Fruit fly (Drosophila melanogaster) whole organism, embryonic: Measurements from ENCODE around the gene CG44001.

Experiments used
- B-H1 ChIP-seq: fragments of 200-800 bp; sonication (Bioruptor generic); IDR thresholded peaks from 3 replicates; pipeline ENCODE4 v1.3.6; 2022; ENCODE audit warnings: missing biosample characterization, missing genetic modification characterization
- B-H2 ChIP-seq: fragments of 200-800 bp; sonication (Bioruptor generic); optimal IDR thresholded peaks from 2 replicates; lab custom pipeline; 2018; ENCODE audit warnings: missing biosample characterization, mild to moderate bottlenecking, missing genetic modification characterization
- Blimp-1 ChIP-seq: fragments of 200-800 bp; sonication (Bioruptor generic); optimal IDR thresholded peaks from 3 replicates; lab custom pipeline; 2018; ENCODE audit warnings: missing biosample characterization, missing genetic modification characterization, mild to moderate bottlenecking, moderate library complexity, missing genetic modification reagents
- C15 ChIP-seq: fragments of 200-800 bp; sonication (Bioruptor generic); IDR thresholded peaks from 3 replicates; pipeline ENCODE4 v1.3.6; 2022; ENCODE audit warnings: missing biosample characterization, missing genetic modification characterization
- CG1024 ChIP-seq: fragments of 200-800 bp; sonication (Bioruptor generic); IDR thresholded peaks from 2 replicates; pipeline ENCODE4 v1.3.6; 2022; ENCODE audit warnings: missing biosample characterization, missing genetic modification characterization
- CG10565 ChIP-seq: fragments of 200-800 bp; sonication (Bioruptor generic); optimal IDR thresholded peaks from 3 replicates; lab custom pipeline; 2016; ENCODE audit warnings: missing biosample characterization, mild to moderate bottlenecking, missing genetic modification characterization
- CG12104 ChIP-seq: fragments of 200-800 bp; sonication (Bioruptor generic); optimal IDR thresholded peaks from 3 replicates; lab custom pipeline; 2016; ENCODE audit warnings: missing biosample characterization, missing genetic modification characterization
- CG12219 ChIP-seq: fragments of 200-800 bp; sonication (Bioruptor generic); optimal IDR thresholded peaks from 3 replicates; lab custom pipeline; 2018; ENCODE audit warnings: missing biosample characterization, mild to moderate bottlenecking, missing genetic modification characterization
- CG13775 ChIP-seq: fragments of 200-800 bp; sonication (Bioruptor generic); optimal IDR thresholded peaks from 3 replicates; lab custom pipeline; 2017; ENCODE audit warnings: missing biosample characterization, mild to moderate bottlenecking, missing genetic modification characterization
- CG15269 ChIP-seq: fragments of 200-800 bp; sonication (Bioruptor generic); optimal IDR thresholded peaks from 2 replicates; lab custom pipeline; 2018; ENCODE audit warnings: missing biosample characterization, mild to moderate bottlenecking, missing genetic modification characterization, moderate library complexity
- CG15696 ChIP-seq: fragments of 200-800 bp; sonication (Bioruptor generic); optimal IDR thresholded peaks from 2 replicates; lab custom pipeline; 2019; ENCODE audit warnings: missing biosample characterization, mild to moderate bottlenecking, missing genetic modification characterization, moderate library complexity
- CG17612 ChIP-seq: fragments of 200-800 bp; sonication (Bioruptor generic); IDR thresholded peaks from 2 replicates; pipeline ENCODE4 v1.3.6; 2022; ENCODE audit warnings: missing biosample characterization, missing genetic modification characterization
- CG18262 ChIP-seq: fragments of 200-800 bp; optimal IDR thresholded peaks from 3 replicates; lab custom pipeline; 2019; ENCODE audit warnings: missing biosample characterization, mild to moderate bottlenecking, missing genetic modification characterization, moderate library complexity
- CG2875 ChIP-seq: fragments of 200-800 bp; sonication (Bioruptor generic); optimal IDR thresholded peaks from 2 replicates; lab custom pipeline; 2017; ENCODE audit warnings: missing biosample characterization, mild to moderate bottlenecking, missing genetic modification characterization, missing genetic modification reagents
- CG30020 ChIP-seq: fragments of 200-800 bp; optimal IDR thresholded peaks from 2 replicates; lab custom pipeline; 2019; ENCODE audit warnings: missing biosample characterization, mild to moderate bottlenecking, missing genetic modification characterization, moderate library complexity
- CG31365 ChIP-seq: fragments of 200-800 bp; sonication (Bioruptor generic); optimal IDR thresholded peaks from 2 replicates; lab custom pipeline; 2018; ENCODE audit warnings: missing biosample characterization, mild to moderate bottlenecking, missing genetic modification characterization
- CG31388 ChIP-seq: fragments of 200-800 bp; sonication (Bioruptor generic); optimal IDR thresholded peaks from 2 replicates; lab custom pipeline; 2016; ENCODE audit warnings: missing biosample characterization, missing genetic modification characterization
- CG42726 ChIP-seq: fragments of 200-800 bp; sonication (Bioruptor generic); IDR thresholded peaks from 2 replicates; pipeline ENCODE4 v1.3.6; 2022; ENCODE audit warnings: missing biosample characterization, missing genetic modification characterization; ENCODE audit not compliant: partially characterized antibody
- CG4424 ChIP-seq: fragments of 200-800 bp; sonication (Bioruptor generic); optimal IDR thresholded peaks from 3 replicates; lab custom pipeline; 2016; ENCODE audit warnings: missing biosample characterization, missing genetic modification characterization
- CG6272 ChIP-seq: fragments of 200-800 bp; sonication (Bioruptor generic); IDR thresholded peaks from 2 replicates; pipeline ENCODE4 v1.3.6; 2022; ENCODE audit warnings: missing biosample characterization, missing genetic modification characterization
- CG6683 ChIP-seq: fragments of 200-800 bp; sonication (Bioruptor generic); optimal IDR thresholded peaks from 2 replicates; lab custom pipeline; 2017; ENCODE audit warnings: missing biosample characterization, mild to moderate bottlenecking, missing genetic modification characterization, missing genetic modification reagents
- CG6854 ChIP-seq: fragments of 200-800 bp; sonication (Bioruptor generic); optimal IDR thresholded peaks from 3 replicates; lab custom pipeline; 2017; ENCODE audit warnings: missing biosample characterization, mild to moderate bottlenecking, missing genetic modification characterization
- CG7786 ChIP-seq: fragments of 200-800 bp; sonication (Bioruptor generic); optimal IDR thresholded peaks from 2 replicates; lab custom pipeline; 2016; ENCODE audit warnings: missing biosample characterization, missing genetic modification characterization
- CG8290 ChIP-seq, 3 experiments: fragments of 200-800 bp; sonication (Bioruptor generic); optimal IDR thresholded peaks; 2 replicates each; lab custom pipeline; 2016 to 2019; ENCODE audit warnings: missing biosample characterization in 3 of 3, missing genetic modification characterization in 3 of 3, mild to moderate bottlenecking in 2 of 3, moderate library complexity in 1 of 3
- CG8765 ChIP-seq: fragments of 200-800 bp; sonication (Bioruptor generic); IDR thresholded peaks from 2 replicates; pipeline ENCODE4 v1.3.6; 2022; ENCODE audit warnings: missing biosample characterization, missing genetic modification characterization
- CG9932 ChIP-seq: fragments of 200-800 bp; sonication (Bioruptor generic); IDR thresholded peaks from 2 replicates; pipeline ENCODE4 v1.3.6; 2022; ENCODE audit warnings: missing biosample characterization, missing genetic modification characterization
- Dbx ChIP-seq: fragments of 200-800 bp; sonication (Bioruptor generic); IDR thresholded peaks from 3 replicates; pipeline ENCODE4 v1.3.6; 2022; ENCODE audit warnings: missing biosample characterization, missing genetic modification characterization
- Deaf1 ChIP-seq: fragments of 200-800 bp; optimal IDR thresholded peaks from 3 replicates; lab custom pipeline; 2019; ENCODE audit warnings: missing biosample characterization, mild to moderate bottlenecking, missing genetic modification characterization, moderate library complexity
- Elba2 ChIP-seq: fragments of 200-800 bp; sonication (Bioruptor generic); optimal IDR thresholded peaks from 3 replicates; lab custom pipeline; 2016; ENCODE audit warnings: missing biosample characterization, missing genetic modification characterization
- Gug ChIP-seq: fragments of 200-800 bp; sonication (Bioruptor generic); IDR thresholded peaks from 4 replicates; pipeline ENCODE4 v1.3.6; 2022; ENCODE audit warnings: missing biosample characterization, missing genetic modification characterization
- HmgD ChIP-seq: fragments of 200-800 bp; sonication (Bioruptor generic); optimal IDR thresholded peaks from 3 replicates; lab custom pipeline; 2016; ENCODE audit warnings: missing biosample characterization, missing genetic modification characterization
- Hr39 ChIP-seq: fragments of >200 bp; optimal IDR thresholded peaks from 2 replicates; lab custom pipeline; 2017
- Mrtf ChIP-seq: fragments of 200-800 bp; sonication (Bioruptor generic); IDR thresholded peaks from 3 replicates; pipeline ENCODE4 v1.3.6; 2022; ENCODE audit warnings: missing biosample characterization, missing genetic modification characterization
- NfI ChIP-seq: fragments of 200-800 bp; sonication (Bioruptor generic); optimal IDR thresholded peaks from 3 replicates; lab custom pipeline; 2018; ENCODE audit warnings: missing biosample characterization, mild to moderate bottlenecking, missing genetic modification characterization, moderate library complexity
- Optix ChIP-seq: fragments of 200-800 bp; sonication (Bioruptor generic); IDR thresholded peaks from 3 replicates; pipeline ENCODE4 v1.3.6; 2022; ENCODE audit warnings: missing biosample characterization, missing genetic modification characterization
- Six4 ChIP-seq: fragments of 200-800 bp; sonication (Bioruptor generic); optimal IDR thresholded peaks from 2 replicates; lab custom pipeline; 2016; ENCODE audit warnings: missing biosample characterization, missing genetic modification characterization
- chif ChIP-seq, 2 experiments: fragments of 200-800 bp; sonication (Bioruptor generic); optimal IDR thresholded peaks; 3 replicates each; lab custom pipeline; 2016; ENCODE audit warnings: missing biosample characterization in 2 of 2, missing genetic modification characterization in 2 of 2
- fd102C ChIP-seq: fragments of 200-800 bp; sonication (Bioruptor generic); optimal IDR thresholded peaks from 2 replicates; lab custom pipeline; 2018; ENCODE audit warnings: missing biosample characterization, mild to moderate bottlenecking, missing genetic modification characterization, moderate library complexity
- fd3F ChIP-seq: fragments of 200-800 bp; sonication (Bioruptor generic); optimal IDR thresholded peaks from 2 replicates; lab custom pipeline; 2018; ENCODE audit warnings: missing biosample characterization, mild to moderate bottlenecking, missing genetic modification characterization, moderate library complexity
- gcm ChIP-seq: fragments of 200-800 bp; sonication (Bioruptor generic); optimal IDR thresholded peaks from 2 replicates; lab custom pipeline; 2019; ENCODE audit warnings: missing biosample characterization, mild to moderate bottlenecking, missing genetic modification characterization, moderate library complexity
- grau ChIP-seq: fragments of 200-800 bp; optimal IDR thresholded peaks from 3 replicates; lab custom pipeline; 2019; ENCODE audit warnings: missing biosample characterization, mild to moderate bottlenecking, missing genetic modification characterization, moderate library complexity
- her ChIP-seq: fragments of 200-800 bp; sonication (Bioruptor generic); optimal IDR thresholded peaks from 2 replicates; lab custom pipeline; 2016; ENCODE audit warnings: missing biosample characterization, missing genetic modification characterization
- lbe ChIP-seq: fragments of 200-800 bp; sonication (Bioruptor generic); optimal IDR thresholded peaks from 2 replicates; lab custom pipeline; 2016; ENCODE audit warnings: missing biosample characterization, mild to moderate bottlenecking, missing genetic modification characterization
- lilli ChIP-seq: fragments of 200-800 bp; sonication (Bioruptor generic); optimal IDR thresholded peaks from 3 replicates; lab custom pipeline; 2016; ENCODE audit warnings: missing biosample characterization, missing genetic modification characterization
- rib ChIP-seq: fragments of 200-800 bp; sonication (Bioruptor generic); IDR thresholded peaks from 2 replicates; pipeline ENCODE4 v1.3.6; 2022; ENCODE audit warnings: missing biosample characterization, missing genetic modification characterization
- ro ChIP-seq: fragments of 200-800 bp; sonication (Bioruptor generic); IDR thresholded peaks from 2 replicates; pipeline ENCODE4 v1.3.6; 2022; ENCODE audit warnings: missing biosample characterization, missing genetic modification characterization
- sd ChIP-seq: fragments of 200-800 bp; sonication (Bioruptor generic); optimal IDR thresholded peaks from 3 replicates; lab custom pipeline; 2018; ENCODE audit warnings: missing biosample characterization, mild to moderate bottlenecking, missing genetic modification characterization, moderate library complexity
- sima ChIP-seq: fragments of 200-800 bp; sonication (Bioruptor generic); optimal IDR thresholded peaks from 2 replicates; lab custom pipeline; 2016; ENCODE audit warnings: missing biosample characterization, missing genetic modification characterization
- stc ChIP-seq: fragments of 200-800 bp; sonication (Bioruptor generic); IDR thresholded peaks from 2 replicates; pipeline ENCODE4 v1.3.6; 2022; ENCODE audit warnings: missing biosample characterization, missing genetic modification characterization
- toy ChIP-seq: fragments of 200-800 bp; sonication (Bioruptor generic); IDR thresholded peaks from 2 replicates; pipeline ENCODE4 v1.3.6; 2022; ENCODE audit warnings: missing biosample characterization, missing genetic modification characterization
- ttk ChIP-seq: fragments of 200-800 bp; sonication (Bioruptor generic); IDR thresholded peaks from 2 replicates; pipeline ENCODE4 v2.1.2; 2022; ENCODE audit warnings: missing biosample characterization, missing genetic modification characterization
- wek ChIP-seq: fragments of 200-800 bp; sonication (Bioruptor generic); optimal IDR thresholded peaks from 3 replicates; lab custom pipeline; 2018; ENCODE audit warnings: missing biosample characterization, mild to moderate bottlenecking, missing genetic modification characterization, moderate library complexity

CG44001 gene

DNA sequence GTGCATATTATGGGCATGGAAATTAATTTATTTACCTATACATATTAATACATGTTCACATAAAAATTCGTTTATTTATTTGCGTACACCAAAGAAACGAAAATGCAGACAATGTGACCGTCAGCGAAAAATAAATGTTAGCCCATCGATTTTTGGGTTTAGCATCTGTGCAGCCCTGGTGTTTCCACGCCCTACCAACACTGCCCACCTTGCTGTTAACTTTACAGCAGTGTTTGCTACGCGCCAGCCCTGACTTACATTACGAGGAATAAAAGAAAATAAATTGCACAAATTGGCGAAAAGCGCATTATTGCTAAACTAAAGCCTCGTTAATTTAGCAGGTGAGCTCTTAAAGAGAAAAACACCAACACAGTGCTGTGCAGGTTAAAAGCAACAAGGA is at the start of gene CG44001, which contains the start of the genes CG33995 and CG44000 (continued):
- TF ChIP-seq CG1024 (peak; percentile 49; the same call in 1 of the 2 replicates), CG6272 (GFP tag; lab: Robert Waterston, UW) (no peak), Six4 (GFP tag; lab: Kevin White, UChicago) (no peak), CG9932 (peak; percentile 67), grau (peak; percentile 50), CG12104 (GFP tag; lab: Kevin White, UChicago) (no peak), stc (no peak), CG10565 (GFP tag; lab: Kevin White, UChicago) (no peak), her (GFP tag; lab: Kevin White, UChicago) (peak; percentile 65), Dbx (GFP tag; lab: Robert Waterston, UW) (peak; percentile 53; the same call in 2 of the 3 replicates), Blimp-1 (no peak), CG31388 (GFP tag; lab: Kevin White, UChicago) (no peak), CG15696 (tag; lab: Kevin White, UChicago) (no peak), B-H1 (no peak), CG17612 (GFP tag; lab: Robert Waterston, UW) (no peak), rib (peak; percentile 77), CG8290 (GFP tag; optimal IDR thresholded peaks at IDR 0.05; lab: Kevin White, UChicago) (peak; percentile 58), CG8290 (tag; optimal IDR thresholded peaks at IDR 0.05; lab: Kevin White, UChicago) (peak in 1 of 2 experiments; percentile 91), CG42726 (GFP tag; lab: Robert Waterston, UW) (no peak), fd3F (no peak), HmgD (GFP tag; lab: Kevin White, UChicago) (peak; percentile 36), Deaf1 (tag; lab: Kevin White, UChicago) (peak; percentile 17), wek (no peak), lilli (GFP tag; lab: Kevin White, UChicago) (peak; percentile 75), CG15269 (tag; lab: Kevin White, UChicago) (peak; percentile 17), NfI (GFP tag; lab: Kevin White, UChicago) (peak; percentile 56), CG2875 (GFP tag; lab: Kevin White, UChicago) (no peak), CG18262 (tag; lab: Kevin White, UChicago) (no peak), CG6854 (GFP tag; lab: Kevin White, UChicago) (no peak), Elba2 (no peak), CG12219 (no peak), CG6683 (GFP tag; lab: Kevin White, UChicago) (no peak), sima (GFP tag; lab: Kevin White, UChicago) (no peak), CG31365 (no peak), sd (tag; lab: Kevin White, UChicago) (no peak), fd102C (no peak), CG7786 (GFP tag; lab: Kevin White, UChicago) (peak; percentile 60), Optix (GFP tag; lab: Robert Waterston, UW) (no peak), C15 (GFP tag; lab: Robert Waterston, UW) (no peak), Mrtf (GFP tag; lab: Robert Waterston, UW) (no peak), lbe (GFP tag; lab: Kevin White, UChicago) (peak; percentile 10), Gug (GFP tag; lab: Robert Waterston, UW) (0 out of 4 replicates have a peak, but pooled peaks have one; percentile 27), CG30020 (peak; percentile 36), CG8765 (GFP tag; lab: Robert Waterston, UW) (no peak), chif (GFP tag; optimal IDR thresholded peaks at IDR 0.05; lab: Kevin White, UChicago) (peak in 1 of 2 experiments; percentile 27), CG4424 (GFP tag; lab: Kevin White, UChicago) (peak; percentile 5), CG13775 (GFP tag; lab: Kevin White, UChicago) (peak; percentile 1), Hr39 (lab: Kevin White, UChicago) (no peak), toy (no peak), ttk (GFP tag; lab: Robert Waterston, UW) (no peak), gcm (GFP tag; lab: Kevin White, UChicago) (no peak), B-H2 (GFP tag; lab: Kevin White, UChicago) (peak; percentile 79), ro (GFP tag; lab: Robert Waterston, UW) (no peak)
